Worm (Caenorhabditis elegans) whole organism, mixed stage, embryonic: ENCODE measurements around the gene spp-24.

Experiments
- bed-3 ChIP-seq: fragments of 200-800 bp; sonication (Bioruptor generic); optimal IDR thresholded peaks from 3 replicates; lab custom pipeline; 2018; ENCODE audit warnings: mild to moderate bottlenecking, missing genetic modification characterization, moderate library complexity, missing compliant biosample characterization
- elt-1 ChIP-seq: sonication (generic microtip); optimal IDR thresholded peaks from 2 replicates; lab custom pipeline; 2017; ENCODE audit warnings: missing genetic modification characterization, mild to moderate bottlenecking, missing compliant biosample characterization, antibody characterized with exemption, moderate library complexity, borderline replicate concordance; ENCODE audit not compliant: insufficient read depth
- lsy-2 ChIP-seq: fragments of 150-350 bp; optimal IDR thresholded peaks from 2 replicates; lab custom pipeline; 2014; ENCODE audit warnings: missing biosample characterization, missing genetic modification characterization
- mab-5 ChIP-seq: fragments of 150-350 bp; optimal IDR thresholded peaks from 2 replicates; lab custom pipeline; 2014; ENCODE audit warnings: missing biosample characterization, missing genetic modification characterization
- mep-1 ChIP-seq: fragments of 150-350 bp; optimal IDR thresholded peaks from 2 replicates; lab custom pipeline; 2017; ENCODE audit warnings: missing biosample characterization, missing genetic modification reagents, missing genetic modification characterization, inconsistent platforms
- nhr-2 ChIP-seq: fragments of 150-350 bp; optimal IDR thresholded peaks from 2 replicates; lab custom pipeline; 2014; ENCODE audit warnings: missing biosample characterization, missing genetic modification characterization
- nhr-28 ChIP-seq: fragments of 150-350 bp; optimal IDR thresholded peaks from 2 replicates; lab custom pipeline; 2014; ENCODE audit warnings: missing biosample characterization, missing genetic modification characterization
- nhr-76 ChIP-seq: sonication (generic microtip); optimal IDR thresholded peaks from 2 replicates; lab custom pipeline; 2017; ENCODE audit warnings: missing biosample characterization, missing genetic modification characterization
- pha-4 ChIP-seq: fragments of 150-350 bp; optimal IDR thresholded peaks from 2 replicates; lab custom pipeline; 2018; ENCODE audit warnings: missing biosample characterization, missing genetic modification reagents, missing genetic modification characterization
- snpc-4 ChIP-seq: fragments of 150-350 bp; optimal IDR thresholded peaks from 2 replicates; lab custom pipeline; 2014; ENCODE audit warnings: missing biosample characterization, missing genetic modification characterization
- unc-120 ChIP-seq: sonication (generic microtip); optimal IDR thresholded peaks from 2 replicates; lab custom pipeline; 2017; ENCODE audit warnings: missing genetic modification characterization, missing compliant biosample characterization; ENCODE audit not compliant: poor library complexity, severe bottlenecking
- unc-39 ChIP-seq: fragments of 150-350 bp; optimal IDR thresholded peaks from 2 replicates; lab custom pipeline; 2014; ENCODE audit warnings: missing biosample characterization, missing genetic modification characterization
- unc-62 ChIP-seq: fragments of 150-350 bp; optimal IDR thresholded peaks from 2 replicates; lab custom pipeline; 2014; ENCODE audit warnings: missing biosample characterization, missing genetic modification reagents, missing genetic modification characterization
- ztf-11 ChIP-seq: fragments of 150-350 bp; optimal IDR thresholded peaks from 2 replicates; lab custom pipeline; 2014; ENCODE audit warnings: missing biosample characterization, missing genetic modification characterization

DNA sequence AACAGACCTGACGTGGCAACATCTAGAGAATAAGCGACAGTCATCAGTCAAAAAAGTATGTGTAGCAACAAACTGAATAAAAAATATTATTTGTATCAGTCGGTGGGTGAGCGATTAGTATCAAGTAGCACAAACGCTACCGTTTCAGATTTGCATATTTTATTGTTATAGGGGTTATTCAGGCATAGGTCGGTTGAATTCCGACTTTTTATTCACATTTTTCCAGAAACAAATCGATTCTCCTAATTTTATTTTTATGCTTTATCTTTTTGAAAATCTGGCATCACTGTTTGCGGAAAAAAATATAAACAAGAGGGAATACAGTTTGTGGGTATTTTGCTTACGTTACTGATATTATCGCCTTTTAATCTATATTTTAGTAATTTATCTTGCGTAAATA is 27.6 kb downstream of the spp-24 start, which contains the start of gene best-4:
- no peak for TF ChIP-seq pha-4
- TF ChIP-seq unc-62 (GFP tag; lab: Kevin White, UChicago): no peak
- no peak for TF ChIP-seq mab-5 (tag; lab: Kevin White, UChicago)
- TF ChIP-seq nhr-76 (tag; lab: Kevin White, UChicago): no peak
- TF ChIP-seq mep-1 (tag; lab: Kevin White, UChicago): no peak
- TF ChIP-seq snpc-4: no peak
- no peak for TF ChIP-seq unc-120 (tag; lab: Kevin White, UChicago)
- TF ChIP-seq nhr-28 (tag; lab: Kevin White, UChicago): no peak
- no peak for TF ChIP-seq lsy-2 (tag; lab: Kevin White, UChicago)
- TF ChIP-seq bed-3 (GFP tag; lab: Kevin White, UChicago): no peak
- TF ChIP-seq nhr-2 (tag; lab: Kevin White, UChicago): no peak
- TF ChIP-seq ztf-11 (tag; lab: Kevin White, UChicago): no peak
- no peak for TF ChIP-seq elt-1 (tag; lab: Kevin White, UChicago)
- TF ChIP-seq unc-39 (tag; lab: Kevin White, UChicago): no peak
